Fruit fly (Drosophila melanogaster): ENCODE results near the gene Argk2.

Argk2 gene

dm6 chr3L:9047062-9047461, at the start of gene Argk2:
Gene Argk2, plus strand, starts transcription at chr3L:9047439.
- TF ChIP-seq CG17801 (GFP tag; optimal IDR thresholded peaks at IDR 0.05; ENCODE audit: partially characterized antibody) = no peak

DNA sequence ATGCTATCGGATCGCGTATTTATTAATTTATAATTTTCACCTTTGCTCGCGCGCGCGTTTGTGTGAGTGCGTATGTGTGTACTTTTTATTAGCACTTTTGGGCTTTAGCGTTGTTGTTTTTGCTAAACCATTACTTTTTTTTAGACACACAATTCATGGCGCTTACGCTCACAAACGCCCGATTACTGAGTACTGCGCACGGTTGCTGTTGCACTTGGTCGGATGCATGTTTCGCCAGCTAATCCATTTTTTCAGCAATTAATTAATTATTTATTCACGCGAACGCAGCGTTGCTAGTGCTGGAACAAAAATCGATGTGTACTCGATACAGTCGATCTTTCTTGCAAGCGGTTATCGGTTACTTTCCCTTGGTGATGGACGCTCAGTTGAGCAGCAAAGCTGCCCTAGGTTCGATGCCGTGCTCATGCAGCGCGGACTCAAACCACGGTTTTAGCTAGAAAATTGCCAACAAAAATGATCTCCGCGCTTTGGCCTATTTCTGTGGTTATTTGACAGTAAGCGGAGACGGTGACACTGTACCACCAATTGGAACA, 49.5 kb upstream of the Argk2 start, which contains the start of the genes smg and CG5087:
Gene smg, minus strand, starts transcription at position 304 of the 554 bp plus-strand sequence.
Gene CG5087, plus strand, starts transcription at position 499 of the 554 bp plus-strand sequence.
- peak; percentile 43 for TF ChIP-seq CG17801 (GFP tag; optimal IDR thresholded peaks at IDR 0.05; ENCODE audit: partially characterized antibody)

- no peak for TF ChIP-seq CG17801 (GFP tag; optimal IDR thresholded peaks at IDR 0.05; ENCODE audit: partially characterized antibody)
Measured at dm6 chr3L:9002527-9002926, 44.7 kb upstream of the Argk2 start.

dm6 chr3L:9003369-9003768, 43.9 kb upstream of the Argk2 start:
- no peak for TF ChIP-seq CG17801 (GFP tag; optimal IDR thresholded peaks at IDR 0.05; ENCODE audit: partially characterized antibody)

dm6 chr3L:9004788-9005246, 42.4 kb upstream of the Argk2 start, which contains the start of gene Doc3:
Gene Doc3, plus strand, starts transcription at chr3L:9005196.
- TF ChIP-seq CG17801 (GFP tag; optimal IDR thresholded peaks at IDR 0.05; ENCODE audit: partially characterized antibody) = no peak

DNA sequence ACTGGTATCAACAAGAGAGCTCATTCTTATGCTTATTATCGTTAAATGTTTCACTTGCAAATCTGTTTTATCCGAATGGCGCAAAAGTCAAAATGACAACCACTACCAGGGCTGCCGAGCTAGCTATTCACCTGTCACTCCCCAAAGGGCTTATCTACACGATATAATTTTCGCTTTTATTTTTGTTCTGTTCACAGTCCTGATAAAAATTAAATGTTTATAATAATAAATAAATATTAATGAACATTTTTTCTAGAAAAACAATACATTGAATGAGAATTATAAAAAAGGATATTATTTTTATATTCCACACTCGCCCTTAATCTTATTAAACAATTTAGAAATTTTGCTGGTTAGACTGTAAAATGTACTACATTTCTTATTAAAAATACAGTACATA, 37.5 kb upstream of the Argk2 start, which contains the start of gene CG5194:
Gene CG5194, minus strand, starts transcription at position 101 of the 400 bp plus-strand sequence.
- TF ChIP-seq CG17801 (GFP tag; optimal IDR thresholded peaks at IDR 0.05; ENCODE audit: partially characterized antibody) = no peak

DNA sequence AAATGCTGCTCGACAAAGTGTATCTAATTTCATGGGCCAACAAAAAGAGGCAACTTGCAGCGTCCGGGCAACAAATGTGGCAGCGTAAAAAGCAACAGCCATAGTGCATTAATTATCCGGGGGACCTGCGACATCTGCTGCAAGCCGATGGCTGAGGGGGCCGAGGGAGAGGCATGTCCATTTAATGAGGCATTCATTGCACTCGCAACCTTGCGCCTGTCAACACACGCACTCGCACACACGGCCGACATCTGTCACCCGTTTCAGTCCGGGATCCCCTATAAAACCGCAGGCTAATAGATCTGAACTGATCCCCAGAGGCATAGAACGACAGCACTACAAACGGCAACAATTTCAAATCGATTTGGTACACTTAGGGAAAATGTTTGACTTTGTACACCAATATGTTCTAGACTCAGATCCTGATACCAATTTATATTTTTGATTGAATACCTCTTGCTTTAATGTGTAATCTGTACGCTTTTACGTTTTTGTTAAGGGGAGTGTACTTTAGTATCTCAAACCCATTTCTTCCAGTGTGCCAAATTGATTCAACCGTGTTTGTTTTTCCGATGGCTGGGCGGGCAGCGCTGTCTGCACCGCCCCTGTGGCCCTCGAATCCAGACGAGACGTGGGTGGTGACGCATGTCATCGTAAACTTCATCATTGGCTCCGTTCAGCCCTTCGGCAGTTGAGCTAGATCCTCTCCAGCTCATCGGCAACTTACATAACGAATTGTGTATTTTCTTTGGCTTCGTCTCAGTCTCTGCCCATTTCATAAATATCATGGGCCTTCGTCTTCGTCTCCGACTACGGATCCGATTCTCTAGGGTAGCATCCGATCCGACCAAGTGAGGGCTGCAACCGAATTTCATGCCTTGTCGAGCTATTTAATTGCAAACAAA, 35.5 kb upstream of the Argk2 start:
- no peak for TF ChIP-seq CG17801 (GFP tag; optimal IDR thresholded peaks at IDR 0.05; ENCODE audit: partially characterized antibody)

DNA sequence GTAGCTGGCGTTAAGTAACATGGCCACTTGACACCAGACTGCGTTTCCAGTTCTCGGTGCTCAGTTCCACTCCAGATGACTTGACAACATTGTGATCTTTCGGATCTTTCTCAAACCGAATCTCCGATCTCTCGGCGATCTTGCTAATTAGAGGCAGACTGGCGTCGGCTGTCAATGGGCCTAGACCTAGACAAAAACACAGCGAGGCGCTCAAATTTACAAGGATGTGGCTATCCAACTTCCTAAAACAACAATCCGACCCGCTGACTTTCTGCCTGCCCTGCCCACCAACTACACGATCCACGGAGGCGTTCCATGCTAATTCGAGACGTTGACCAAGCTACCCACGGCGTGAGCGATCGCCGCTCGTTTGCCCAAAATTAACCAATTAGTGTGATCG, 33.5 kb upstream of the Argk2 start:
- no peak for TF ChIP-seq CG17801 (GFP tag; optimal IDR thresholded peaks at IDR 0.05; ENCODE audit: partially characterized antibody)

DNA sequence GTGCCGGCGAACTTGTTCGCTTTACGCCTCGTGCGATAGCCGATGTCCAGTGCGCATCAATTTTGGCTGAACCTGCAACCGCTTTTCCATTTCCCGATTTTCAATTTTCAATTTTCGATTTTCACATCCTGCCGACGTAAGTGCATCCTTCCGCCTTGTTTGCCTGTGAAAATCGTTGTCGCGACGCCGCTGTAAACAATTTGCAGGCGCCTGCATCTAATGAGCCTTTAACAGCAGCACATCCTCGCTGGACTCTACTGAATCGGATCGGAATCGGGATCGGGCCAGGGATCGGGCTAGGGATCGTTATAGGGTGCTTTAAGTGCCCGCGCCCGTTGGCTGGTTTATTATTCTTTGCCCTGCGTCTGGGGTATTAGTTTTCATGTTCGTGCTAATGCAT, 29.8 kb upstream of the Argk2 start:
- no peak for TF ChIP-seq CG17801 (GFP tag; optimal IDR thresholded peaks at IDR 0.05; ENCODE audit: partially characterized antibody)

DNA sequence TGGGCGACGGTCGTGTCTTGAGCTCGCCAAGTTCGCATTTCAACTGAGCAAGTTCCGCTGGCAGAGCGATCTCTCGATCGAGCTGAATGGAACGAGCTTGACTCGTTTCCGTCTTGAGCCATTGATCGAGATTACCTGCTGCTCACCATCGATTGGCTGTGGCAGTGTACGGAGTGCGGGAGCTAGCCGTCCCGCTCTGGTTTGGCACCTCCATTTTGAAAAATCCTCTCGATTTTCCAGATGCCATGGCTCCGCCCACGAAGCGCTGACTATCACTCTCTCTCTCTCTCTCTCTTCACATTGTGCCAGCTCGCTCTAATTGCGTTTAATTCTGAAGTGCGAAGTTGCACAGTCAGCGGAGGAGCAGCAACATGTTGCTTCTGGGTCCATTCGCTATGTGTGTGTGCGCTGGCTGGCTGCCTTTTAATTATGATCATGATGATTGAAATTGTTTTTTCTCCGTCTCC, 28.0 kb upstream of the Argk2 start, which contains the start of gene Doc2:
Gene Doc2, minus strand, starts transcription at position 51 of the 467 bp plus-strand sequence.
- no peak for TF ChIP-seq CG17801 (GFP tag; optimal IDR thresholded peaks at IDR 0.05; ENCODE audit: partially characterized antibody)

DNA sequence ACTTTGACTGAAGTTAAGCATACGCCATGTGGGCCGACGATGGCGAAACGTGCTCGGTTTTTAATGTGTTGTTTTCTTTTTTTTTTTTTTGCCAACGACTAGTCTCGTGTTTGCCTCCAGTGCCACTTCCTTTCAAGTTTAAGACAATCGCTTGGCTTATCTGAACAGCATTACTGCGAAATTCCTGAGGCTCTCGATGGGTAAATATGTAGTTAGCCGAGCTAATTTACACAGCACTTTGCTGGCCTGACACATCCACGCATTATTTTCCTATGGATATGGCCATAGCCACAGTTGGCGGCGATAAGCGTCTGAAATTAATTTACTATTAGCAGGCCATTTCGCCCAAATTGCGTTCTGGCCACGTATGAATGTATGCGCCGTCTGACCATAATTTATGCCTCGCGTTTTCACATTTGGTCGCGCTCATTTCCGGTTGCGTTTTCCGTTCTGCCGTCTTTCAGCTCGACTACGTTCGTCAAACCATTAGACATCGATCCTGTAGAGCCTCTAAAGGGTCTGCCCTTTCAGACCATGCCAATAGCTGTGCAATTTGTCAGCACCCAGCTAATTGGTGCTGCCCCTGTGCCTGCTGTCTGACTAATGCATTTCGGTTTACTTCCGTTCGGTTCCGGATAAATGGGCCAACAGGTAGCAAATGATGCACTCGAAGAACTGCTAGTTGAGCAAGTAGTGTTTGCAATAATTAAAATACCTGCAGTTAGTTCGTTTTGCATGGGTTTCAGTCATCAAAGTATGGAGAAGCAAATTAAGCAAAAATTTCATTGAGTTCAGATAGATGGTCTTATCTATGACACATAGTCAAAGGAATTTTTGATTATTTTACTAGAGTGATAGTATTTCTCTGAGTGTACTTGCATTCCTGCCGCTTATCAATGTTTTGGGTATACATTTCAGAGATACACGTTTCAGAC, 26.5 kb upstream of the Argk2 start:
- no peak for TF ChIP-seq CG17801 (GFP tag; optimal IDR thresholded peaks at IDR 0.05; ENCODE audit: partially characterized antibody)

DNA sequence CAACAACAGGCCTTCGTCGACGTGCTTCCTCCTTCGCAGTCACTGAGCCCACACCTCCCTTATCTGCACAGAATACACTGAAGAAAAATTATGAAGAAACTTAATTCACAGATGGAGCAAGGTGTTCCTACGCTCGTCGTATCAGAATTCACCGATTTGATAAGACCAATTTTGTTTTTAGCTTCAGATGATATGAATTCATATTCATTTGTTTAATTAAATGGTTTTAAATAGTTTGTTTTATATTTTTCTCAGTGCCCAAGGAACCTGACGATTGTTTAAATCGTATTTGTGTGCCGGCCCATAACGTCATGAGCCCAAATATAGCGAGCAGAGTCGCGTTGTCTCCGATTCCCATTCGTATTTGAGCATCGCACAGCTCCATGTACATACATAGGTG, 23.6 kb upstream of the Argk2 start:
- TF ChIP-seq CG17801 (GFP tag; optimal IDR thresholded peaks at IDR 0.05; ENCODE audit: partially characterized antibody) = no peak

DNA sequence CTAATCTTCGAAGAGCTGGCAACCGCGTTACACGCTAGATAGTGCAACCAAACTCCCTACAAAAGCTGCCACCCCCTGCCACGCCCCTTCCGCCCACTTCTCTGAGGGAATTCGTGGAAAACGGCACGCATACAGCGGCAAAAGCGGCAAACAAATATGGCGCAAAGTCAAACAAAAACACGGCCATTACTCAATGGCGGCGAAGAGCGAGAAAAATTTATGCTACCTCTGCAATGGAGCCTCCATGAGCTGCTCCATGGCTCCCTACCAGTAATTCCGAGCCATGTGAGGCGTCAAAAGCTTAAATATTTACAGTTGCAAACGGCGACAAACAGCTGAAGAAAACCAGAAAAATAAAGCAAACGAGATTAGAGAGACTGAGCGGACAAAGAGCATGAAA, 22.5 kb upstream of the Argk2 start:
- TF ChIP-seq CG17801 (GFP tag; optimal IDR thresholded peaks at IDR 0.05; ENCODE audit: partially characterized antibody) = no peak

- no peak for TF ChIP-seq CG17801 (GFP tag; optimal IDR thresholded peaks at IDR 0.05; ENCODE audit: partially characterized antibody)
Measured at dm6 chr3L:9025178-9025577, 22.1 kb upstream of the Argk2 start.

DNA sequence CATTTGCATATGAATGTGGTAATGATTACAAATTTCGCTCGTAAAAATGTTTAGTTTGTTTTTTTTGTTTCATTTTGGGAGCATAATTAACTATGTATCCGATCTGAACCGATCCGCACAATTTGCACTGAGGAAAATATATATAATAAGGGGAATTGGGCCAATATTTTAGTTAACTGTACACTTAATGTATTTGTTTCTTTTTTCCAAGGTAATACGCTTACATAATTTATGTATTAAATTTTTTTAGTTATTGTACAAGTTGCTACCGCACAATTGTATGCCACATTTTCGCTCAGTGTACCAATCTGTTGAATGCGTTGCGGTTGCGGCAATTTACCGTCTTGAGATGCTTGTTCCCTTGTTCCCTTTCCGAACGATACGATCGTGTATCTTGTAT, 21.6 kb upstream of the Argk2 start:
- TF ChIP-seq CG17801 (GFP tag; optimal IDR thresholded peaks at IDR 0.05; ENCODE audit: partially characterized antibody) = no peak

All from ovary, adult (tissue).